Worm (Caenorhabditis elegans) whole organism, early embryonic: ENCODE data around the gene mrpl-28.

Experiments
- B0310.2 ChIP-seq: sonication (generic microtip); optimal IDR thresholded peaks from 2 replicates; lab custom pipeline; 2016; ENCODE audit warnings: mild to moderate bottlenecking, missing genetic modification characterization, missing compliant biosample characterization
- F13C5.2 ChIP-seq: sonication (generic microtip); optimal IDR thresholded peaks from 2 replicates; lab custom pipeline; 2017; ENCODE audit warnings: mild to moderate bottlenecking, missing genetic modification characterization, inconsistent platforms, missing compliant biosample characterization
- aly-1 ChIP-seq: sonication (generic microtip); optimal IDR thresholded peaks from 2 replicates; lab custom pipeline; 2016; ENCODE audit warnings: missing genetic modification characterization, missing compliant biosample characterization
- ama-1 ChIP-seq: fragments of 150-350 bp; optimal IDR thresholded peaks from 2 replicates; lab custom pipeline; 2014
- ceh-13 ChIP-seq: fragments of 200-800 bp; sonication (Bioruptor generic); optimal IDR thresholded peaks from 2 replicates; lab custom pipeline; 2018; ENCODE audit warnings: mild to moderate bottlenecking, missing genetic modification characterization, missing compliant biosample characterization
- ceh-36 ChIP-seq: sonication (generic microtip); optimal IDR thresholded peaks from 2 replicates; lab custom pipeline; 2016; ENCODE audit warnings: missing genetic modification characterization, inconsistent platforms, missing compliant biosample characterization
- ets-7 ChIP-seq: sonication (generic microtip); optimal IDR thresholded peaks from 2 replicates; lab custom pipeline; 2016; ENCODE audit warnings: missing genotype, missing genetic modification characterization, missing compliant biosample characterization
- flt-1 ChIP-seq: fragments of 200-800 bp; sonication (Bioruptor generic); IDR thresholded peaks from 2 replicates; pipeline ENCODE4 v1.3.6; 2022; ENCODE audit warnings: missing genetic modification characterization, missing compliant biosample characterization
- hmbx-1 ChIP-seq: sonication (generic microtip); optimal IDR thresholded peaks from 2 replicates; lab custom pipeline; 2016; ENCODE audit warnings: mild to moderate bottlenecking, missing genetic modification characterization, missing compliant biosample characterization
- hmg-4 ChIP-seq: fragments of 200-800 bp; sonication (Bioruptor generic); optimal IDR thresholded peaks from 2 replicates; lab custom pipeline; 2018; ENCODE audit warnings: mild to moderate bottlenecking, missing genetic modification characterization, missing compliant biosample characterization
- hnd-1 ChIP-seq: sonication (generic microtip); optimal IDR thresholded peaks from 2 replicates; lab custom pipeline; 2016; ENCODE audit warnings: missing genetic modification characterization, missing compliant biosample characterization
- pes-1 ChIP-seq: fragments of 200-800 bp; sonication (Bioruptor generic); IDR thresholded peaks from 2 replicates; pipeline ENCODE4 v1.3.6; 2022; ENCODE audit warnings: missing genetic modification reagents, missing genetic modification characterization, missing compliant biosample characterization
- scrt-1 ChIP-seq: fragments of 200-800 bp; sonication (Bioruptor generic); IDR thresholded peaks from 2 replicates; pipeline ENCODE4 v1.3.6; 2022; ENCODE audit warnings: missing genetic modification characterization, missing compliant biosample characterization
- sea-1 ChIP-seq: fragments of 200-800 bp; sonication (Bioruptor generic); conservative IDR thresholded peaks from 2 replicates; pipeline ENCODE4 v1.3.6; 2022; ENCODE audit warnings: missing genetic modification characterization, missing compliant biosample characterization
- tbx-11 ChIP-seq: fragments of 200-800 bp; sonication (Bioruptor generic); IDR thresholded peaks from 2 replicates; pipeline ENCODE4 v1.3.6; 2022; ENCODE audit warnings: missing genetic modification characterization, missing compliant biosample characterization
- tbx-37 ChIP-seq: fragments of 200-800 bp; sonication (Bioruptor generic); conservative IDR thresholded peaks from 2 replicates; pipeline ENCODE4 v1.3.6; 2022; ENCODE audit warnings: missing genetic modification reagents, missing genetic modification characterization, missing compliant biosample characterization
- tra-4 ChIP-seq: sonication (generic microtip); optimal IDR thresholded peaks from 2 replicates; lab custom pipeline; 2017; ENCODE audit warnings: missing genetic modification characterization, missing compliant biosample characterization

The mrpl-28 gene

ce11 chrII:155904-156303 lies at the start of gene mrpl-28:
TSS of gene mrpl-28 (minus strand) at chrII:156009.
- TF ChIP-seq ceh-36 (tag; lab: Kevin White, UChicago) (no peak), ets-7 (tag; lab: Kevin White, UChicago) (no peak), ama-1 (lab: Kevin White, UChicago) (no peak), tbx-37 (GFP tag; lab: Robert Waterston, UW) (no peak), tbx-11 (GFP tag; lab: Robert Waterston, UW) (no peak), scrt-1 (GFP tag; lab: Robert Waterston, UW) (0 out of 2 replicates have a peak, but pooled peaks have one; percentile 15), B0310.2 (tag; lab: Kevin White, UChicago) (no peak), hmbx-1 (tag; lab: Kevin White, UChicago) (no peak), tra-4 (tag; lab: Kevin White, UChicago) (no peak), sea-1 (GFP tag; lab: Robert Waterston, UW) (0 out of 2 replicates have a peak, but pooled peaks have one; percentile 42), F13C5.2 (tag; lab: Kevin White, UChicago) (peak; percentile 66)

- TF ChIP-seq B0310.2 (tag; lab: Kevin White, UChicago) (no peak), tbx-11 (GFP tag; lab: Robert Waterston, UW) (no peak), hmbx-1 (tag; lab: Kevin White, UChicago) (no peak), tra-4 (tag; lab: Kevin White, UChicago) (no peak), ama-1 (lab: Kevin White, UChicago) (no peak), tbx-37 (GFP tag; lab: Robert Waterston, UW) (no peak), ets-7 (tag; lab: Kevin White, UChicago) (no peak), scrt-1 (GFP tag; lab: Robert Waterston, UW) (no peak), ceh-36 (tag; lab: Kevin White, UChicago) (no peak), ceh-13 (no peak), F13C5.2 (tag; lab: Kevin White, UChicago) (no peak), flt-1 (GFP tag; lab: Robert Waterston, UW) (no peak), pes-1 (no peak), hnd-1 (tag; lab: Kevin White, UChicago) (no peak), sea-1 (GFP tag; lab: Robert Waterston, UW) (no peak), aly-1 (no peak), hmg-4 (GFP tag; lab: Kevin White, UChicago) (no peak)
These were observed 40.9 kb upstream of the mrpl-28 start, which contains the start of gene chs-2 for ce11 chrII:196685-197084. TSS of gene chs-2 (plus strand) at chrII:196985.

ce11 chrII:194458-194857 lies 38.6 kb upstream of the mrpl-28 start, which contains the start of gene abu-11:
TSS of gene abu-11 (minus strand) at chrII:194558.
- TF ChIP-seq tra-4 (tag; lab: Kevin White, UChicago) (no peak), tbx-37 (GFP tag; lab: Robert Waterston, UW) (no peak), ama-1 (lab: Kevin White, UChicago) (no peak), ets-7 (tag; lab: Kevin White, UChicago) (no peak), hmbx-1 (tag; lab: Kevin White, UChicago) (no peak), hnd-1 (tag; lab: Kevin White, UChicago) (no peak), tbx-11 (GFP tag; lab: Robert Waterston, UW) (no peak), ceh-13 (no peak), flt-1 (GFP tag; lab: Robert Waterston, UW) (no peak), sea-1 (GFP tag; lab: Robert Waterston, UW) (no peak), B0310.2 (tag; lab: Kevin White, UChicago) (no peak), F13C5.2 (tag; lab: Kevin White, UChicago) (no peak), ceh-36 (tag; lab: Kevin White, UChicago) (no peak), hmg-4 (GFP tag; lab: Kevin White, UChicago) (no peak), scrt-1 (GFP tag; lab: Robert Waterston, UW) (no peak), aly-1 (no peak)

ce11 chrII:192584-192983 lies 36.8 kb upstream of the mrpl-28 start:
- TF ChIP-seq hmbx-1 (tag; lab: Kevin White, UChicago) (no peak), tra-4 (tag; lab: Kevin White, UChicago) (no peak), tbx-11 (GFP tag; lab: Robert Waterston, UW) (no peak), B0310.2 (tag; lab: Kevin White, UChicago) (no peak), F13C5.2 (tag; lab: Kevin White, UChicago) (no peak), tbx-37 (GFP tag; lab: Robert Waterston, UW) (no peak)

- TF ChIP-seq tbx-37 (GFP tag; lab: Robert Waterston, UW) (no peak), scrt-1 (GFP tag; lab: Robert Waterston, UW) (no peak), hnd-1 (tag; lab: Kevin White, UChicago) (no peak), ets-7 (tag; lab: Kevin White, UChicago) (no peak), ama-1 (lab: Kevin White, UChicago) (no peak), hmg-4 (GFP tag; lab: Kevin White, UChicago) (no peak), hmbx-1 (tag; lab: Kevin White, UChicago) (no peak), ceh-13 (no peak), aly-1 (no peak), pes-1 (no peak), flt-1 (GFP tag; lab: Robert Waterston, UW) (no peak), F13C5.2 (tag; lab: Kevin White, UChicago) (no peak), ceh-36 (tag; lab: Kevin White, UChicago) (no peak), sea-1 (GFP tag; lab: Robert Waterston, UW) (no peak)
These were observed 33.2 kb upstream of the mrpl-28 start, which contains the start of gene T01D1.5 for ce11 chrII:188967-189366. TSS of gene T01D1.5 (minus strand) at chrII:189067.

ce11 chrII:186504-186903 lies 30.7 kb upstream of the mrpl-28 start, which contains the start of gene T01D1.8:
TSS of gene T01D1.8 (plus strand) at chrII:186739.
- TF ChIP-seq ceh-13, result no peak
- no peak for TF ChIP-seq hnd-1 (tag; lab: Kevin White, UChicago)
- no peak for TF ChIP-seq flt-1 (GFP tag; lab: Robert Waterston, UW)
- no peak for TF ChIP-seq pes-1
- TF ChIP-seq aly-1, result no peak
- no peak for TF ChIP-seq tbx-37 (GFP tag; lab: Robert Waterston, UW)
- no peak for TF ChIP-seq scrt-1 (GFP tag; lab: Robert Waterston, UW)
- no peak for TF ChIP-seq ets-7 (tag; lab: Kevin White, UChicago)
- no peak for TF ChIP-seq F13C5.2 (tag; lab: Kevin White, UChicago)
- no peak for TF ChIP-seq ama-1 (lab: Kevin White, UChicago)
